Worm (Caenorhabditis elegans) whole organism, L4/young adult: ENCODE measurements around the gene Y110A2AL.2.

Experiments
- W03F9.2 ChIP-seq: fragments of 150-350 bp; optimal IDR thresholded peaks from 2 replicates; lab custom pipeline; 2014; ENCODE audit warnings: missing biosample characterization, missing genetic modification characterization
- him-1 ChIP-seq: sonication (generic microtip); optimal IDR thresholded peaks from 2 replicates; lab custom pipeline; 2016; ENCODE audit warnings: missing genotype, missing genetic modification reagents, missing genetic modification characterization, missing compliant biosample characterization

DNA sequence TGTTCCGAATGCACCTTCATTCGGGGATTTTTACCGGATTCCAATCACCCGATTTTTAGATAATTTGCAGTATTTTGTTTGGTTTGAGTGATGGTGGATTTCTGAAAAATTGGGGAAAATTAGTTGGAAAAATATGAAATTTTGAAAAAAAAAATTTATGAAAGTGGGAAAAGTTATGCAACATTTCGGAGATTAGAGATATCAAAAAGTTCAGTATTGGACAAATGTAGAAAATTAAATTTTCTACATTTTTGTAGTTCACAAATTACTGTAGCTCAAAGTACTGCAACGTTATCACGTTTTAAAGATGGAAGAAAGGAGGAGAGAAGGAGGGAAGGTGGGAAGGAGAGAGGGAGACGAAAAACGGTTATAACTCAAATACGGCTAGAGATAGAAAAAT, 15.3 kb upstream of the Y110A2AL.2 start, which contains the start of gene ptc-3:
- TF ChIP-seq him-1 (tag; lab: Kevin White, UChicago) (no peak), W03F9.2 (no peak)
